Fruit fly (Drosophila melanogaster): Measurements from ENCODE around the gene ng1.
A peak's percentile ranks its signal among the peaks of the same experiment; 100 is the strongest.

ng1 gene

DNA sequence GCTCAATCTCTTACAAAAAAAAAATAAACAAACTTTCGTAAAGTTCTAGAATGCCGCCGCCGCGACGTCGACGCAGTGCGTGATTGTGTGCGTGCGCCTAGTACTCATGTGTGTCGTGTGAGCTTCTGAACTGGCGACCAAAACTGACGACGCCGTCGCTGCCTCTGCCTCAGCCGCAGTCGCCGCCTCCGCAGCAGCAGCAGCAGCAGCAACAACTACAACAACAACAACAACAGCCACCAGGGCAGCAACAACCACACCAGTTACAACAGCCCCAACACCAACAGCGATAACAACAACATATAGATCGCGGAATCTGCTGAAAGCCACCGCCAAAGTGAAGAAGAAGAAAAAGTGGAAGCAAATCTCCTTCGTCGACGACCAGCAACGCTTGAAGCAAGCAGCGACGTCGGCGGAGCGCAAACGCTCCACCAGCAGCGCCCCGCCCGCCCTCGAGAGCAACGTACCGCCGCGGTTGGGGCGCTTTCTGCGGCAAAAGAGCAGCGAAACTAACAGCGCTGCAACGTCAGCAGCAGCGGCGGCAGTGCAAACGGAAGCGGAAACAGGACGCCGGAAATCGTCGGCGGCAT, 49.0 kb downstream of the ng1 start:
- no peak for TF ChIP-seq vfl (GFP tag; optimal IDR thresholded peaks at IDR 0.05)
- no peak for TF ChIP-seq Eip74EF (GFP tag; optimal IDR thresholded peaks at IDR 0.05)
- no peak for TF ChIP-seq Jarid2 (GFP tag; optimal IDR thresholded peaks at IDR 0.05)
- TF ChIP-seq CG4360 (GFP tag; IDR thresholded peaks at IDR 0.05), result peak; percentile 75
- TF ChIP-seq CG31365 (tag; optimal IDR thresholded peaks at IDR 0.05), result no peak
- TF ChIP-seq bab2 (GFP tag; optimal IDR thresholded peaks at IDR 0.05), result no peak
- no peak for TF ChIP-seq CrebB (tag; optimal IDR thresholded peaks at IDR 0.05)
- TF ChIP-seq Aef1 (GFP tag; IDR thresholded peaks at IDR 0.05), result peak; percentile 21; the same call in 1 of the 3 replicates
- TF ChIP-seq cg (GFP tag; optimal IDR thresholded peaks at IDR 0.05), result peak; percentile 36
- TF ChIP-seq p53 (GFP tag; optimal IDR thresholded peaks at IDR 0.05), result no peak
- peak; percentile 90 for TF ChIP-seq Adf1 (GFP tag; IDR thresholded peaks at IDR 0.05)
- TF ChIP-seq CG17359 (tag; optimal IDR thresholded peaks at IDR 0.05), result no peak
- no peak for TF ChIP-seq CG7372 (GFP tag; IDR thresholded peaks at IDR 0.05)
- TF ChIP-seq CG11560 (tag; IDR thresholded peaks at IDR 0.05), result no peak
- TF ChIP-seq dysf (GFP tag; IDR thresholded peaks at IDR 0.05), result no peak
- 0 out of 2 replicates have a peak, but pooled peaks have one; percentile 15 for TF ChIP-seq crol (GFP tag; IDR thresholded peaks at IDR 0.05)
- TF ChIP-seq fd102C (GFP tag; optimal IDR thresholded peaks at IDR 0.05), result no peak
- no peak for TF ChIP-seq yki (optimal IDR thresholded peaks at IDR 0.05)
- TF ChIP-seq eyg (GFP tag; optimal IDR thresholded peaks at IDR 0.05), result no peak
- no peak for TF ChIP-seq CG3726 (GFP tag; IDR thresholded peaks at IDR 0.05)
- TF ChIP-seq Med (GFP tag), result peak; percentile 23
- TF ChIP-seq NC2α (GFP tag; optimal IDR thresholded peaks at IDR 0.05), result no peak
- TF ChIP-seq CG17385 (GFP tag; optimal IDR thresholded peaks at IDR 0.05), result peak; percentile 17

Measured in whole organism, embryonic.